Fruit fly (Drosophila melanogaster) whole organism, pupa: ENCODE measurements around the gene LpR2.

ENCODE experiments used
- CG10348 ChIP-seq: fragments of 200-800 bp; sonication (Bioruptor generic); IDR thresholded peaks from 2 replicates; pipeline ENCODE4 v1.3.6; 2022; ENCODE audit warnings: missing biosample characterization, missing genetic modification characterization
- CG12605 ChIP-seq: fragments of 200-800 bp; sonication (Bioruptor generic); IDR thresholded peaks from 2 replicates; pipeline ENCODE4 v1.3.6; 2022; ENCODE audit warnings: missing biosample characterization, missing genetic modification characterization
- CG13204 ChIP-seq: fragments of 200-800 bp; sonication (Bioruptor generic); optimal IDR thresholded peaks from 2 replicates; lab custom pipeline; 2018; ENCODE audit warnings: missing biosample characterization, mild to moderate bottlenecking, missing genetic modification characterization, moderate library complexity
- CG14655 ChIP-seq: fragments of 200-800 bp; sonication (Bioruptor generic); optimal IDR thresholded peaks from 3 replicates; lab custom pipeline; 2017; ENCODE audit warnings: mild to moderate bottlenecking, missing biosample characterization, missing genetic modification reagents, missing genetic modification characterization
- CG15710 ChIP-seq: fragments of 200-800 bp; sonication (Bioruptor generic); optimal IDR thresholded peaks from 2 replicates; lab custom pipeline; 2018; ENCODE audit warnings: missing biosample characterization, mild to moderate bottlenecking, missing genetic modification characterization, moderate library complexity
- CG17806 ChIP-seq: fragments of 200-800 bp; sonication (Bioruptor generic); optimal IDR thresholded peaks from 2 replicates; lab custom pipeline; 2018; ENCODE audit warnings: missing biosample characterization, mild to moderate bottlenecking, missing genetic modification characterization, moderate library complexity
- CG32121 ChIP-seq: fragments of 200-800 bp; sonication (Bioruptor generic); IDR thresholded peaks from 2 replicates; pipeline ENCODE4 v1.3.6; 2022; ENCODE audit warnings: missing biosample characterization, missing genetic modification characterization
- CG34367 ChIP-seq: fragments of 200-800 bp; sonication (Bioruptor generic); optimal IDR thresholded peaks from 2 replicates; lab custom pipeline; 2018; ENCODE audit warnings: missing biosample characterization, mild to moderate bottlenecking, missing genetic modification characterization
- CG4496 ChIP-seq: fragments of 200-800 bp; sonication (Bioruptor generic); IDR thresholded peaks from 3 replicates; pipeline ENCODE4 v1.3.6; 2022; ENCODE audit warnings: missing biosample characterization, missing genetic modification characterization
- CG8159 ChIP-seq: fragments of 200-800 bp; sonication (Bioruptor generic); optimal IDR thresholded peaks from 3 replicates; lab custom pipeline; 2018; ENCODE audit warnings: missing biosample characterization, mild to moderate bottlenecking, missing genetic modification characterization, moderate library complexity
- CG8301 ChIP-seq: fragments of 200-800 bp; sonication (Bioruptor generic); optimal IDR thresholded peaks from 2 replicates; lab custom pipeline; 2018; ENCODE audit warnings: missing biosample characterization, mild to moderate bottlenecking, missing genetic modification characterization
- CG9948 ChIP-seq: fragments of 200-800 bp; sonication (Bioruptor generic); optimal IDR thresholded peaks from 2 replicates; lab custom pipeline; 2018; ENCODE audit warnings: missing biosample characterization, mild to moderate bottlenecking, missing genetic modification characterization, moderate library complexity
- D1 ChIP-seq: fragments of 200-800 bp; sonication (Bioruptor generic); optimal IDR thresholded peaks from 2 replicates; lab custom pipeline; 2018; ENCODE audit warnings: missing biosample characterization, mild to moderate bottlenecking, missing genetic modification characterization, moderate library complexity
- EcR ChIP-seq: fragments of 200-800 bp; sonication (Bioruptor generic); optimal IDR thresholded peaks from 3 replicates; lab custom pipeline; 2019; ENCODE audit warnings: missing biosample characterization, missing genetic modification characterization, mild to moderate bottlenecking, moderate library complexity, missing genetic modification reagents
- Ets98B ChIP-seq: fragments of 200-800 bp; sonication (Bioruptor generic); IDR thresholded peaks from 2 replicates; pipeline ENCODE4 v1.3.6; 2022; ENCODE audit warnings: missing biosample characterization, missing genetic modification characterization
- Pif1A ChIP-seq: fragments of 200-800 bp; sonication (Bioruptor generic); optimal IDR thresholded peaks from 3 replicates; lab custom pipeline; 2016; ENCODE audit warnings: missing biosample characterization, missing genetic modification characterization
- Pif1B ChIP-seq: fragments of 200-800 bp; sonication (Bioruptor generic); optimal IDR thresholded peaks from 3 replicates; lab custom pipeline; 2016; ENCODE audit warnings: missing biosample characterization, missing genetic modification characterization
- Snoo ChIP-seq: fragments of 200-800 bp; sonication (Bioruptor generic); optimal IDR thresholded peaks from 3 replicates; lab custom pipeline; 2017; ENCODE audit warnings: missing biosample characterization, mild to moderate bottlenecking, missing genetic modification characterization, inconsistent platforms
- fd96Ca ChIP-seq: fragments of 200-800 bp; sonication (Bioruptor generic); IDR thresholded peaks from 3 replicates; pipeline ENCODE4 v1.3.6; 2022; ENCODE audit warnings: missing biosample characterization, missing genetic modification characterization
- gl ChIP-seq: fragments of 200-800 bp; sonication (Bioruptor generic); optimal IDR thresholded peaks from 2 replicates; lab custom pipeline; 2018; ENCODE audit warnings: missing biosample characterization, mild to moderate bottlenecking, missing genetic modification characterization
- rn ChIP-seq: fragments of 200-800 bp; sonication (Bioruptor generic); IDR thresholded peaks from 2 replicates; pipeline ENCODE4 v1.3.6; 2022; ENCODE audit warnings: missing biosample characterization, missing genetic modification characterization

The LpR2 gene

DNA sequence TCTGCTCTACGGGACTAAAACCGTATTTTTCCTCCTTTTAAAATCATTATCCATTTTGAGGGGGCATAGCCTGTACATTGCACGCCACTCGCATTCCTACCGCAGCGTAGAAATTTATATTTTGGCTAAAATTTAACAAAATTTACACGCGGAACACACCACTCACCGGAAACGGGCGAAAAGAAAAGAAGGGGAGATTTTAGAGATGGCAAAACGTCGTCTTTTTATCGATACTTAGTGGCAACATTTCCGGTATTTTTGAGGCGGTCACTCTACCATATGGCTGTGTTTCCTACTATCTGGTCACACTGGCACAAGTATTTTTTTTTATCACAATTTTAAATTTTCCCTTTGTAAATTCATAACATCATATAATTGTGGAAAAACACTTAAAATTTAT is 55.4 kb downstream of the LpR2 start, which contains the start of gene RpL27:
Gene RpL27 (minus strand): TSS at position 193 of the 400 bp plus-strand sequence.
- TF ChIP-seq Pif1B, result peak; percentile 66
- TF ChIP-seq Snoo (tag; lab: Kevin White, UChicago), result peak; percentile 86
- no peak for TF ChIP-seq CG8301 (tag; lab: Kevin White, UChicago)
- peak; percentile 13 for TF ChIP-seq CG17806
- TF ChIP-seq CG34367 (tag; lab: Kevin White, UChicago), result peak; percentile 43
- TF ChIP-seq CG8159 (tag; lab: Kevin White, UChicago), result peak; percentile 51
- no peak for TF ChIP-seq D1
- TF ChIP-seq CG10348 (GFP tag; lab: Robert Waterston, UW), result no peak
- TF ChIP-seq CG4496 (GFP tag; lab: Robert Waterston, UW), result peak; percentile 56; the same call in 2 of the 3 replicates
- TF ChIP-seq CG13204, result no peak
- no peak for TF ChIP-seq EcR
- TF ChIP-seq CG9948, result no peak
- peak; percentile 68 for TF ChIP-seq Pif1A (GFP tag; lab: Kevin White, UChicago)
- peak; percentile 57 for TF ChIP-seq gl (tag; lab: Kevin White, UChicago)
- peak; percentile 51 for TF ChIP-seq CG15710 (tag; lab: Kevin White, UChicago)
- TF ChIP-seq fd96Ca (GFP tag; lab: Robert Waterston, UW), result no peak; the same call in 2 of the 3 replicates
- peak; percentile 56; the same call in 1 of the 2 replicates for TF ChIP-seq CG32121 (GFP tag; lab: Robert Waterston, UW)
- TF ChIP-seq rn (GFP tag; lab: Robert Waterston, UW), result no peak
- no peak for TF ChIP-seq CG14655 (GFP tag; lab: Kevin White, UChicago)
- TF ChIP-seq Ets98B, result peak; percentile 53
- TF ChIP-seq CG12605 (GFP tag; lab: Robert Waterston, UW), result peak; percentile 54; the same call in 1 of the 2 replicates

DNA sequence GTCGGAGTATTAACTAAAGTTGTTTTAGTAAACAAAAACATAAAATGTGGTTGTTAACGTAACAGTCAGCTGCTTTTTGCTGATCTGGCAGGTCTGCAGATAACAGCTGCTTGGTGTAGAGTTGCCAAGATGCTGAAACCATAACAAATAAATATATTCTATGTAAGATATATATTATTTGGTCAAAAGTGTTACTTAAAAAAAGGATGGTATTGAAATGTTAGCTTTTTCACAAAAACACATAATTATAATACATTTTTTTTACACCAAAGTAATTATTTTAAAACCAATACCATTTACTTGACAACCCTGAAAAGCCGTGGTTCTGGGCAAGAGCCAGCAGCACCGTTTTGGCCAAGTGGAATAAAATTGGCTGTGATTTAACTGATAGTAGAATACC is 59.7 kb downstream of the LpR2 start, which contains the start of the genes CG4743 and Idh3g:
Gene CG4743 (minus strand): TSS at position 23 of the 400 bp plus-strand sequence.
Gene Idh3g (plus strand): TSS at position 318 of the 400 bp plus-strand sequence.
- TF ChIP-seq EcR, result no peak
- TF ChIP-seq CG17806, result peak; percentile 96
- peak; percentile 82 for TF ChIP-seq gl (tag; lab: Kevin White, UChicago)
- TF ChIP-seq CG15710 (tag; lab: Kevin White, UChicago), result peak; percentile 96
- TF ChIP-seq D1, result peak; percentile 76
- TF ChIP-seq CG13204, result no peak
- TF ChIP-seq Pif1B, result peak; percentile 93
- TF ChIP-seq CG34367 (tag; lab: Kevin White, UChicago), result peak; percentile 94
- TF ChIP-seq Snoo (tag; lab: Kevin White, UChicago), result peak; percentile 95
- TF ChIP-seq CG12605 (GFP tag; lab: Robert Waterston, UW), result peak; percentile 95
- peak; percentile 80 for TF ChIP-seq rn (GFP tag; lab: Robert Waterston, UW)
- peak; percentile 95 for TF ChIP-seq CG4496 (GFP tag; lab: Robert Waterston, UW)
- TF ChIP-seq Pif1A (GFP tag; lab: Kevin White, UChicago), result peak; percentile 92
- TF ChIP-seq Ets98B, result peak; percentile 94
- peak; percentile 94 for TF ChIP-seq CG32121 (GFP tag; lab: Robert Waterston, UW)
- peak; percentile 96 for TF ChIP-seq CG8159 (tag; lab: Kevin White, UChicago)
- TF ChIP-seq CG9948, result peak; percentile 96
- peak; percentile 80 for TF ChIP-seq CG10348 (GFP tag; lab: Robert Waterston, UW)
- peak; percentile 86 for TF ChIP-seq fd96Ca (GFP tag; lab: Robert Waterston, UW)
- peak; percentile 94 for TF ChIP-seq CG14655 (GFP tag; lab: Kevin White, UChicago)
- TF ChIP-seq CG8301 (tag; lab: Kevin White, UChicago), result peak; percentile 93

DNA sequence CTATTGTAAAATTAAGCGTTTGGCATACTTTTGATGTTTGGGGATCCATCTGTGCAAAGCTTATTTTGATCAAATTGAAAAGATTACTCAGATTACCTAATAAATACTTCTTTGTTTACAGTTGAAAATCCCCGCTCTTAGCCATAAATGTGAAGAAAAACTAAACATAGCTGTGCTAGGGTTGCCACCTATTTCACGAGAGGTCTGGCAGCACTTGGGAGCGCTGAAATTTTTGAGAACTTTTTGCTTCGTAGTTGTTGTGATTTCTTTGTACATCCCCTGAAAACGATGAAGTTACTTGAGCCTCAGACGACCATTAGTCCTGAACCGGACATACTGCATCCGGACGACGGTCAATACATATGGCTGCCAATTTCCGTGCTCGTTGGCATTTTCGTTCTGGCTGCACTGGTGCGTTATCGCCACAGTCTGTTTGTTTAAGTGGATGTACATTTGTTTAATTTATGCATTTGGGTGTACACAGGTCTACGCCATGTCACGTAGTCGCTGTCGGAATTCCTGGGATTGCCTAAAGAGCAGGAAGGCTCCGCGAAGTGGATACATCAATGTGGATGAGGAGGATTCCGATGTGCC is 61.7 kb downstream of the LpR2 start, which contains the start of the genes CG4730 and CG5039:
Gene CG4730 (minus strand): TSS at position 194 of the 594 bp plus-strand sequence.
Gene CG5039 (plus strand): TSS at position 195 of the 594 bp plus-strand sequence.
- TF ChIP-seq D1 (no peak), CG4496 (GFP tag; lab: Robert Waterston, UW) (no peak), Snoo (tag; lab: Kevin White, UChicago) (no peak), CG8301 (tag; lab: Kevin White, UChicago) (no peak), CG14655 (GFP tag; lab: Kevin White, UChicago) (no peak), CG10348 (GFP tag; lab: Robert Waterston, UW) (no peak), CG12605 (GFP tag; lab: Robert Waterston, UW) (no peak), CG32121 (GFP tag; lab: Robert Waterston, UW) (no peak), CG17806 (no peak), CG13204 (no peak), Pif1A (GFP tag; lab: Kevin White, UChicago) (no peak), CG15710 (tag; lab: Kevin White, UChicago) (no peak), Pif1B (no peak), EcR (no peak), Ets98B (no peak), CG8159 (tag; lab: Kevin White, UChicago) (no peak)

DNA sequence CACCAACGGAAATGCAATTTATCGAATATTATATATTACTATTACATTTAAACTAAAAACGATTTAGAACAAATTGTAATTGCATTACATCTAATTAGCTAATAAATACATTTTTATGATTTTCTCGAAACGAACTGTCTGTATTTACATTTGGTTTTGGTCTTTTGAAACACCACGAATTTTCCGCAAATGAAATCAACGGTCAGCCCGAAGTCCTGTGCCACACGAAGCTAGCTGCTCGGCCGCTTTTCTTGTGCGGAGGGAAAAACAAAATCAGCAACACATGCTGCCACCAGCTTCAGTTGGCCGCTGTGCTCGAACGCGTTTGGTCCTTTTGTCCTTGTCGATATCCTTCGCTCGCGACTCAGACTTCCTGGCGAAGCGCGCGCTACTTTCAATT is 74.8 kb downstream of the LpR2 start, which contains the start of gene Lgr3:
Gene Lgr3 (plus strand): TSS at position 301 of the 400 bp plus-strand sequence.
- TF ChIP-seq CG15710 (tag; lab: Kevin White, UChicago), result no peak
- TF ChIP-seq rn (GFP tag; lab: Robert Waterston, UW), result no peak
- TF ChIP-seq CG9948, result no peak
- no peak for TF ChIP-seq D1
- no peak for TF ChIP-seq gl (tag; lab: Kevin White, UChicago)
- no peak for TF ChIP-seq CG12605 (GFP tag; lab: Robert Waterston, UW)
- TF ChIP-seq Snoo (tag; lab: Kevin White, UChicago), result no peak
- no peak for TF ChIP-seq CG4496 (GFP tag; lab: Robert Waterston, UW)
- TF ChIP-seq fd96Ca (GFP tag; lab: Robert Waterston, UW), result no peak
- no peak for TF ChIP-seq CG8301 (tag; lab: Kevin White, UChicago)
- no peak for TF ChIP-seq Pif1B
- no peak for TF ChIP-seq CG17806

DNA sequence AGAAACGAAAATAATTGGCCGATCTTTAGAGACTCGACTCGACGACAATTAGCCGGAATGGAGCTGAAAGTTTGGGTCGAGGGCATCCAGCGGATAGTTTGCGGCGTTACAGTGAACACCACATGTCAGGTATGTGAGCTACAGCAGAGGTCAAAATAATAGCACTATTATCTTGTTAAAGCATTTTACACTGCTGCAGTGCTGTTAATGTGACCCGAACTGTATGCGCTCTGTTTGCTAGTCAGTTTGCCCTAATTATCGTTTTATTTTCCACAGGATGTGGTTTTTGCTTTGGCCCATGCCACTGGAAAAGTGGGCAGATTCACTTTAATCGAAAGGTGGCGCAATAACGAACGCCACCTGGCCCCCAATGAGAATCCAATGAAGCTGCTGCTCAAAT is 77.9 kb downstream of the LpR2 start:
- TF ChIP-seq CG32121 (GFP tag; lab: Robert Waterston, UW), result no peak
- TF ChIP-seq rn (GFP tag; lab: Robert Waterston, UW), result no peak
- no peak for TF ChIP-seq CG34367 (tag; lab: Kevin White, UChicago)
- TF ChIP-seq CG17806, result no peak
- TF ChIP-seq CG8159 (tag; lab: Kevin White, UChicago), result no peak
- no peak for TF ChIP-seq Pif1A (GFP tag; lab: Kevin White, UChicago)
- TF ChIP-seq CG13204, result no peak
- TF ChIP-seq CG9948, result no peak
- no peak for TF ChIP-seq CG12605 (GFP tag; lab: Robert Waterston, UW)
- TF ChIP-seq CG14655 (GFP tag; lab: Kevin White, UChicago), result no peak
- TF ChIP-seq gl (tag; lab: Kevin White, UChicago), result no peak
- TF ChIP-seq CG10348 (GFP tag; lab: Robert Waterston, UW), result no peak
- no peak; the same call in 1 of the 2 replicates for TF ChIP-seq Ets98B
